Worm (Caenorhabditis elegans) whole organism, early embryonic: ENCODE measurements around the gene tpa-1.
A peak's percentile ranks its signal among the peaks of the same experiment; 100 is the strongest.
"Not testable (repeated sequence)": the region's sequence is repeated elsewhere in the genome, so short reads cannot be mapped to it uniquely, and the experiment has no call there.

ENCODE experiments used
- B0310.2 ChIP-seq: sonication (generic microtip); optimal IDR thresholded peaks from 2 replicates; lab custom pipeline; 2016; ENCODE audit warnings: mild to moderate bottlenecking, missing genetic modification characterization, missing compliant biosample characterization
- F13C5.2 ChIP-seq: sonication (generic microtip); optimal IDR thresholded peaks from 2 replicates; lab custom pipeline; 2017; ENCODE audit warnings: mild to moderate bottlenecking, missing genetic modification characterization, inconsistent platforms, missing compliant biosample characterization
- aly-1 ChIP-seq: sonication (generic microtip); optimal IDR thresholded peaks from 2 replicates; lab custom pipeline; 2016; ENCODE audit warnings: missing genetic modification characterization, missing compliant biosample characterization
- ama-1 ChIP-seq: fragments of 150-350 bp; optimal IDR thresholded peaks from 2 replicates; lab custom pipeline; 2014
- ceh-13 ChIP-seq: fragments of 200-800 bp; sonication (Bioruptor generic); optimal IDR thresholded peaks from 2 replicates; lab custom pipeline; 2018; ENCODE audit warnings: mild to moderate bottlenecking, missing genetic modification characterization, missing compliant biosample characterization
- ceh-36 ChIP-seq: sonication (generic microtip); optimal IDR thresholded peaks from 2 replicates; lab custom pipeline; 2016; ENCODE audit warnings: missing genetic modification characterization, inconsistent platforms, missing compliant biosample characterization
- ets-7 ChIP-seq: sonication (generic microtip); optimal IDR thresholded peaks from 2 replicates; lab custom pipeline; 2016; ENCODE audit warnings: missing genotype, missing genetic modification characterization, missing compliant biosample characterization
- flt-1 ChIP-seq: fragments of 200-800 bp; sonication (Bioruptor generic); IDR thresholded peaks from 2 replicates; pipeline ENCODE4 v1.3.6; 2022; ENCODE audit warnings: missing genetic modification characterization, missing compliant biosample characterization
- hmbx-1 ChIP-seq: sonication (generic microtip); optimal IDR thresholded peaks from 2 replicates; lab custom pipeline; 2016; ENCODE audit warnings: mild to moderate bottlenecking, missing genetic modification characterization, missing compliant biosample characterization
- hmg-4 ChIP-seq: fragments of 200-800 bp; sonication (Bioruptor generic); optimal IDR thresholded peaks from 2 replicates; lab custom pipeline; 2018; ENCODE audit warnings: mild to moderate bottlenecking, missing genetic modification characterization, missing compliant biosample characterization
- hnd-1 ChIP-seq: sonication (generic microtip); optimal IDR thresholded peaks from 2 replicates; lab custom pipeline; 2016; ENCODE audit warnings: missing genetic modification characterization, missing compliant biosample characterization
- pes-1 ChIP-seq: fragments of 200-800 bp; sonication (Bioruptor generic); IDR thresholded peaks from 2 replicates; pipeline ENCODE4 v1.3.6; 2022; ENCODE audit warnings: missing genetic modification reagents, missing genetic modification characterization, missing compliant biosample characterization
- scrt-1 ChIP-seq: fragments of 200-800 bp; sonication (Bioruptor generic); IDR thresholded peaks from 2 replicates; pipeline ENCODE4 v1.3.6; 2022; ENCODE audit warnings: missing genetic modification characterization, missing compliant biosample characterization
- sea-1 ChIP-seq: fragments of 200-800 bp; sonication (Bioruptor generic); conservative IDR thresholded peaks from 2 replicates; pipeline ENCODE4 v1.3.6; 2022; ENCODE audit warnings: missing genetic modification characterization, missing compliant biosample characterization
- tbx-11 ChIP-seq: fragments of 200-800 bp; sonication (Bioruptor generic); IDR thresholded peaks from 2 replicates; pipeline ENCODE4 v1.3.6; 2022; ENCODE audit warnings: missing genetic modification characterization, missing compliant biosample characterization
- tbx-37 ChIP-seq: fragments of 200-800 bp; sonication (Bioruptor generic); conservative IDR thresholded peaks from 2 replicates; pipeline ENCODE4 v1.3.6; 2022; ENCODE audit warnings: missing genetic modification reagents, missing genetic modification characterization, missing compliant biosample characterization
- tra-4 ChIP-seq: sonication (generic microtip); optimal IDR thresholded peaks from 2 replicates; lab custom pipeline; 2017; ENCODE audit warnings: missing genetic modification characterization, missing compliant biosample characterization

The tpa-1 gene

DNA sequence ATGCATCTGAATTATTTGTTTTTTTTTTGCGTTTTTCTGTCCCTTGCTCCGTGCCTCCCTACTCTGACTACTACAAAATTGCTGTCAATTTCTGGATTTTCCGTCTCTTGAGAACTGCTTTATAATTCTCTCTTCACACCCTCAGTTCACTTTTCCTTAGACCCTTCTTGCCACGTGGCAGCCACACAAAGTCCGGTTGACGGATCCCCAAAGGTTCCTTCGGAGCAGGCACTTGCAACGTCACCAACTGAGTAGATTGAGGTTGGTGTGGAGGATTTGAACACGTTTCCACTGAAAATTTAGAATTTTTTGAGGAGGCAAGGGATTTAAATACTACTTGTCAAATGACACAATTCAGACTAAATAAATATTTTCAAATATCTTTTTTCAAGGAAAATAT lies 5.0 kb upstream of the tpa-1 start:
- TF ChIP-seq hmg-4 (GFP tag; lab: Kevin White, UChicago): no peak

DNA sequence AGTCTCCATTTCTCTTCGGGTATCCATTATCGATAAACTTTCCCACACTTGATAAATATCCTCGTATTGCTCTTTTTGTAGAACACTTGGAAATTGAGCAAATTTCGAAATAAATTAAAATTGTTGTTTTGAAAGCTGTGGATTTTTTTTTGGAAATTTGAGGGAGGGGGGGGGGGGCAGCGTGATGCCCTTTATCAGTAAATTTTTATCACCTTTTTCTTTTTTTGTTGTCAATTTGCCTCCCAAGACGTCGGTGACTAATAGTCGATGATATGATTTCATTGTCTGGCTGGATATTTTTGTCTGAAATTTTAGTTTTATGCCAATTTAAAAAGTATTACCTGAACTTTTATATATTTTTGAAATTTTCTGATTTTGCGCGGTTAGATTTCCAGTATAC lies 1.8 kb upstream of the tpa-1 start, which contains the start of gene scl-23:
Gene scl-23 (minus strand): TSS at position 101 of the 400 bp plus-strand sequence.
- TF ChIP-seq tbx-11 (no peak), scrt-1 (GFP tag; lab: Robert Waterston, UW) (no peak), tbx-37 (GFP tag; lab: Robert Waterston, UW) (no peak), tra-4 (tag; lab: Kevin White, UChicago) (no peak), sea-1 (no peak), aly-1 (no peak), hmg-4 (GFP tag; lab: Kevin White, UChicago) (no peak), ceh-36 (tag; lab: Kevin White, UChicago) (no peak), B0310.2 (tag; lab: Kevin White, UChicago) (no peak), F13C5.2 (tag; lab: Kevin White, UChicago) (no peak), ets-7 (tag; lab: Kevin White, UChicago) (no peak), ceh-13 (GFP tag; lab: Kevin White, UChicago) (no peak)

DNA sequence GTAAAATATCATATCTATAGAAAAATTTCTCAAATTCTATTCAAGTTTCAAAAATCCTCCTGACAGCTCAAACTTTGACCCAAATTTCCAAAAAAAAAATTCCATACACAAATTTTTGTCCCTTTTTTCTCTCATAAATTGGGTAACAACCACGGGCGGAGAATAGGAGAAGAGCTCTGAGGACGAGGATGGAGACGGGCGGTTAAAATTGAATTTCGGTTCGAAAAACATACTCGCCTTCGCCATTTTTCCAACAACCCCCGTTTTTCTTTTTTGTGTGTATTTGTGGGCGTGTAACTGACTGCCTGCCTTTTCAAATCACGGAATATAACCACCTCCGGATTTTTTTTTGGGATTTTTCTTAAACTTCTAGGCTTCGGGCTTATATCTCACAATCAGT lies 5.9 kb downstream of the tpa-1 start:
- TF ChIP-seq F13C5.2 (tag; lab: Kevin White, UChicago) (no peak), tra-4 (tag; lab: Kevin White, UChicago) (no peak), tbx-11 (no peak), pes-1 (no peak)

DNA sequence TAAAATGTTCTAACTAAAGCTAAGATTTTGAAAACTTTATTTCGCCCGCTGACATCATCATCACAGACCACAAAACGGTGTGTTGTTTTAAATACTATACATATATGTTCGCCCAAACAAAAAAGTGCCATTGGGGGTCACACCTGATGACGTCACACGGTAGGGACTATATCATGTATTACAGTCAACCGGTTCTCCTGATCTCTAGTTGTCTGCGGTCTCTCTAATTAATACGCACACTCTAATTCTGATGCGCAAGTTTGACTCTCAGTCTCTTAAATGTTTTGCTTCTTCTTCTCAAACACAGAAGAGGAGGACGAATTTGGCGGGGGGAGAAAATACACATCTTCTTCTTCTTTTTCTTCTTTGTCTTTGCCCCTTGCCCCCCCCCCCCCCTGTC lies 11.1 kb downstream of the tpa-1 start:
- TF ChIP-seq aly-1 (no peak), F13C5.2 (tag; lab: Kevin White, UChicago) (no peak), hnd-1 (tag; lab: Kevin White, UChicago) (no peak), ets-7 (tag; lab: Kevin White, UChicago) (no peak), B0310.2 (tag; lab: Kevin White, UChicago) (no peak), tra-4 (tag; lab: Kevin White, UChicago) (no peak), tbx-37 (GFP tag; lab: Robert Waterston, UW) (no peak), pes-1 (no peak), ceh-13 (GFP tag; lab: Kevin White, UChicago) (no peak), tbx-11 (no peak), sea-1 (no peak), ceh-36 (tag; lab: Kevin White, UChicago) (no peak), hmg-4 (GFP tag; lab: Kevin White, UChicago) (no peak), hmbx-1 (tag; lab: Kevin White, UChicago) (no peak), ama-1 (lab: Kevin White, UChicago) (no peak), flt-1 (GFP tag; lab: Robert Waterston, UW) (no peak), scrt-1 (GFP tag; lab: Robert Waterston, UW) (no peak)

DNA sequence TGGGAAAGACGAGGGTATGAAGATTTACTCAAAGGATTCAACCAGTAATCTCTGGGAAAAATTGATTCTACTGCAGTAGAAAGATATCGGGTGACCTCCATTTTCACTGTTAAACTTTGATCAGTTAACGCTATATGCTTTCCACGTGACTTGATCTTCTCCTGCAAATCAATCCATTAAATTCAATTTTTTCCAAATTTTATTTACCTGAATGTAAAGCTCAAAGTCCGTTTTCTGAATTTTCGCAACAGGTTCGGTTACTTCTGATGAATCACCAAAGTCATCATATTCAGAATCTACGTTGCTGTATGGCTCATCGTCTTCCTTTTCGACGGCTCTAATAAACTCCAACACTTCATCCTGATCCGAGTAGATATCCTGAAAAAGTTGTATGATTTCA lies 17.5 kb downstream of the tpa-1 start, which contains the start of gene B0545.4:
Gene B0545.4 (minus strand): TSS at position 101 of the 400 bp plus-strand sequence.
- TF ChIP-seq pes-1 (no peak), tbx-37 (GFP tag; lab: Robert Waterston, UW) (no peak), hmg-4 (GFP tag; lab: Kevin White, UChicago) (no peak), tbx-11 (no peak), ama-1 (lab: Kevin White, UChicago) (no peak), ets-7 (tag; lab: Kevin White, UChicago) (no peak), aly-1 (no peak), ceh-13 (GFP tag; lab: Kevin White, UChicago) (no peak), ceh-36 (tag; lab: Kevin White, UChicago) (no peak), tra-4 (tag; lab: Kevin White, UChicago) (no peak), hmbx-1 (tag; lab: Kevin White, UChicago) (no peak), B0310.2 (tag; lab: Kevin White, UChicago) (no peak)

DNA sequence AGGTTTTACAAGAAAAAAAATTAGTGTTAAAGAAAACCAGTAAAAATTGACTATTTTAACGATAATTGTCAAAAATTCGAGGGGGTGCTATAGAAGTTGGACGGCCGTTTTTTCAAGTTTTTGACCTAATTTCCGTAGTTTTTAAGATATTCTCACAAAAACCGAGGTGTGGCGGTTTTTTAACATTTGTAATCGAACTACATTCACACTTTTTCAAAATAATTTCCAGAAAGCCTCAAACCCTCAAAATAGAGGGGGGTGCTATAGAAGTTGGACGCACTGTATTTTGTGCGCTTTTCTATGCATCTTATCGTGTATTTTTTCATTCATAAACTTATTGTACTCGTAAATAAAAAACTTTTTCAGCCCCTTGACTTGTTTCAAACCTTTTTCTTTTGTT lies 19.6 kb downstream of the tpa-1 start, which contains the start of gene F29C4.4:
Gene F29C4.4 (plus strand): TSS at position 301 of the 400 bp plus-strand sequence.
- not testable (repeated sequence) for TF ChIP-seq tbx-11; scrt-1 (GFP tag; lab: Robert Waterston, UW); F13C5.2 (tag; lab: Kevin White, UChicago)

DNA sequence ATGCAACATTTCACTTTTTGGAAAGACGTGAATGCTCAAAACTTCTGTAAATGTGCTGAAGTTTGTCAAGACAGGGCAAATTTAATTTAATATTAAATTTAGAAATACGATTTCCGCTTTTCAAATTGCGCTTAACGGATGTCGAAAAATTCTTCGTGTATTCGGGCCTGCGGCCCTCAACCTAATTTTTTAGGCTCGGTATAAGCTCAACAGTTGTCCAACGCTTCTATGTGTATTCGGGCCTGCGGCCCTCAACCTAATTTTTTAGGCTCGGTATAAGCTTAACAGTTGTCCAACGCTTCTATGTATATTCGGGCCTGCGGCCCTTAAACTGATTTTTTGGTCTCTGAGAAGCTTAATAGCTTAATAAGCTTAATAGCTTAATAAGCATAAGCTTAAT lies 27.0 kb downstream of the tpa-1 start:
- TF ChIP-seq flt-1 (GFP tag; lab: Robert Waterston, UW) (no peak), hmbx-1 (tag; lab: Kevin White, UChicago) (no peak), F13C5.2 (tag; lab: Kevin White, UChicago) (no peak), hmg-4 (GFP tag; lab: Kevin White, UChicago) (no peak), B0310.2 (tag; lab: Kevin White, UChicago) (no peak), ceh-36 (tag; lab: Kevin White, UChicago) (no peak), tbx-11 (no peak), sea-1 (peak; percentile 55; the same call in 1 of the 2 replicates)

DNA sequence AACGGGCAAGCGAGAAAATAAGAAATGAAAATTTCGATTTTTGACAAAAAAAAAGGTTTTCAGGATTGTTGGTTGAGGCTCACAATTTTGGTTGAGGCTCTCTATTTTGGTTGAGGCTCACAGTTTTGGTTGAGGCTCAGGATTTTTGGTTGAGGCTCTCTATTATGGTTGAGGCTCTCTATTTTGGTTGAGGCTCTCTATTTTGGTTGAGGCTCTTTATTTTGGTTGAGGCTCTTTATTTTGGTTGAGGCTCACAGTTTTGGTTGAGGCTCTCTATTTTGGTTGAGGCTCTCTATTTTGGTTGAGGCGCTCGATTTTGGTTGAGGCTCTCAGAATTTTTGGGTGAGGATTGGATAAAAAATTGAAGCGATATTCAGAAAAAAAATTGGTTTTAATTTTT lies 28.0 kb downstream of the tpa-1 start:
- TF ChIP-seq tra-4 (tag; lab: Kevin White, UChicago): no peak
- no peak for TF ChIP-seq F13C5.2 (tag; lab: Kevin White, UChicago)
- TF ChIP-seq hmg-4 (GFP tag; lab: Kevin White, UChicago): no peak

DNA sequence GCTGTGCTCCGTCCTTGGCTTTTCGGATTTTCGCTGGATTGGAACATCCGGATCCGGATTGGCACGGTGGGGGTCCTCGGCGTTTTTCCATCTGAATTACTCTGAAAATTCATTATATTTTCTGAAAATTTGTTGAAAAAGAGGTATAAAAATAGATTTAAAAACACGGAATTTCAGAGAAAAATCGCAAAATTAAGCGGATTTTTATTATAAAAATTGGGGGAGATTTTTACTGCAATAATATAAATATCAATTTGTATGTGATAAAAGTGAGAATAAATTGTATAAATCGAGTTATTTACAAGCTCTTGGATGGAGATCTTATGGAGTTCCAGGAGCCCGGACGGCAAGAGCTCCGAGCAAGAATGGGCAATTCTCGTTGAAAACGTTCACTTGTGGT lies 29.8 kb downstream of the tpa-1 start, which contains the start of gene tut-1:
Gene tut-1 (minus strand): TSS at position 101 of the 400 bp plus-strand sequence.
- TF ChIP-seq sea-1 (no peak), hnd-1 (tag; lab: Kevin White, UChicago) (no peak), ama-1 (lab: Kevin White, UChicago) (no peak), ets-7 (tag; lab: Kevin White, UChicago) (no peak), hmbx-1 (tag; lab: Kevin White, UChicago) (no peak), flt-1 (GFP tag; lab: Robert Waterston, UW) (no peak), tbx-11 (no peak), aly-1 (no peak), B0310.2 (tag; lab: Kevin White, UChicago) (no peak), tbx-37 (GFP tag; lab: Robert Waterston, UW) (no peak), ceh-36 (tag; lab: Kevin White, UChicago) (no peak), ceh-13 (GFP tag; lab: Kevin White, UChicago) (no peak), scrt-1 (GFP tag; lab: Robert Waterston, UW) (no peak), pes-1 (no peak), F13C5.2 (tag; lab: Kevin White, UChicago) (no peak), tra-4 (tag; lab: Kevin White, UChicago) (no peak)
